Worm (Caenorhabditis elegans): ENCODE measurements around the gene fbxa-160.
"Not testable (repeated sequence)": the region's sequence is repeated elsewhere in the genome, so short reads cannot be mapped to it uniquely, and the experiment has no call there.

- TF ChIP-seq ama-1 (optimal IDR thresholded peaks at IDR 0.05); tra-4 (tag; optimal IDR thresholded peaks at IDR 0.05); ceh-36 (tag; optimal IDR thresholded peaks at IDR 0.05); flt-1 (GFP tag; IDR thresholded peaks at IDR 0.05): not testable (repeated sequence)
These were observed 3.3 kb upstream of the fbxa-160 start, which contains the start of gene C08E3.15 for ce11 chrII:1627783-1628182.
